Fruit fly (Drosophila melanogaster): Measurements from ENCODE around the gene fipi.

The fipi gene

DNA sequence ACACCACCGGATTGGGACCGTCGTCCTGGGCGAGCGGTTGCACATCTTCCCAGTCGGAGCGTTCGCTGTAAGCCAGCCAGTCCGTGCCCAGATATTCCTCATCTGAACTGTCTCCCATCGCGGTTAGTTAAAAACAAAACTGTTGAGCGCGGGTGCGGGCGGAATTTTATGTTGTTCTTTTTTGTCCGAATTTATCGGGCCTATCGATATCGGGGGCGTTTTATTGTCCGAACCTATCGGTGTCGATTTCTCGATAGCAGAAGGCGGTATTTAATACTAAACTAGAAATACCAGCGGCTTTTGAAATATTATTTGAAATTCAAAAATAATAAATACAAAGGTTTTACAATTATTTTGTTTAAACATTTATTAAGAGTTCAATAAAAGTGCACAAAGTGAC lies 36.6 kb upstream of the fipi start, which contains the start of gene Fnta (continued):
- TF ChIP-seq fd3F (GFP tag; optimal IDR thresholded peaks at IDR 0.05) (no peak), ewg (GFP tag; optimal IDR thresholded peaks at IDR 0.05) (no peak), CG7963 (GFP tag; IDR thresholded peaks at IDR 0.05; ENCODE audit: partially characterized antibody) (peak; percentile 86; the same call in 2 of the 3 replicates), YL-1 (GFP tag; optimal IDR thresholded peaks at IDR 0.05) (peak; percentile 19), al (GFP tag; IDR thresholded peaks at IDR 0.05) (no peak), CG14860 (GFP tag; IDR thresholded peaks at IDR 0.05; ENCODE audit: partially characterized antibody) (peak; percentile 81; the same call in 2 of the 3 replicates), CkIIα-i1 (GFP tag; IDR thresholded peaks at IDR 0.05) (no peak), CG9817 (tag; optimal IDR thresholded peaks at IDR 0.05) (no peak), Rx (GFP tag; IDR thresholded peaks at IDR 0.05) (no peak), Doc3 (GFP tag; IDR thresholded peaks at IDR 0.05; ENCODE audit: partially characterized antibody) (peak; percentile 67; the same call in 1 of the 3 replicates), Stat92E (GFP tag; optimal IDR thresholded peaks at IDR 0.05) (no peak), CG7271 (tag; optimal IDR thresholded peaks at IDR 0.05) (no peak), H2.0 (GFP tag; IDR thresholded peaks at IDR 0.05) (no peak), CG31365 (tag; optimal IDR thresholded peaks at IDR 0.05) (no peak)

DNA sequence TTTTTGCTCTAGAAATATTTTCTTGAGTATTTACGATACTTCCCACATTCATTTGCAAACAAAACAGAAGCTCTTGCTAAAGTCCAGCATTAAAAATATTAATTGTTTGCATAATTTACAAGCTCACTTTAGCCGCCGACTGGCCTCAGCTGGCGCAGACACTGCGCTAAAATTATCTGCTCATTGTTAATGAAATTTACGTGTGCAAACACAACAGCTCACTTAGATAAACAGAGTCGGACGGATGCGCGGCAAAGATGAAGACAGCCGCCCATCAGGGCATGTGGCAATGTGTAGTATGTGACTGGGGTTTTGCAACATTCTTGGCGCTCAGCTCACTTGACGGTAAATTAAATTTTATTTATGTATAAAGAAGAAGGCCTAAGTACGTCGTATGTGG lies 35.2 kb upstream of the fipi start:
- TF ChIP-seq Fer3 (tag; optimal IDR thresholded peaks at IDR 0.05) (peak; percentile 36), Hmr (GFP tag; optimal IDR thresholded peaks at IDR 0.05) (peak; percentile 60), CG6683 (GFP tag; optimal IDR thresholded peaks at IDR 0.05) (peak; percentile 6), Optix (GFP tag; IDR thresholded peaks at IDR 0.05) (no peak), caup (GFP tag; optimal IDR thresholded peaks at IDR 0.05; ENCODE audit: severe bottlenecking) (peak; percentile 47), sob (GFP tag; IDR thresholded peaks at IDR 0.05) (peak; percentile 14; the same call in 1 of the 2 replicates), BtbVII (GFP tag; optimal IDR thresholded peaks at IDR 0.05) (peak; percentile 46), CG17912 (GFP tag; optimal IDR thresholded peaks at IDR 0.05) (peak; percentile 31), CG12299 (tag; optimal IDR thresholded peaks at IDR 0.05) (no peak), ATbp (GFP tag; optimal IDR thresholded peaks at IDR 0.05) (peak; percentile 3), CG9727 (GFP tag; optimal IDR thresholded peaks at IDR 0.05) (peak; percentile 6), sug (tag; optimal IDR thresholded peaks at IDR 0.05) (peak; percentile 31), CG10543 (GFP tag; optimal IDR thresholded peaks at IDR 0.05) (peak; percentile 69), MTF-1 (GFP tag; optimal IDR thresholded peaks at IDR 0.05; ENCODE audit: borderline replicate concordance) (peak; percentile 16), slbo (GFP tag; IDR thresholded peaks at IDR 0.05) (no peak), CG12071 (GFP tag; optimal IDR thresholded peaks at IDR 0.05) (peak; percentile 55), da (GFP tag; optimal IDR thresholded peaks at IDR 0.05) (no peak), pfk (GFP tag; optimal IDR thresholded peaks at IDR 0.05) (peak; percentile 35), PHDP (tag; optimal IDR thresholded peaks at IDR 0.05) (peak; percentile 50), so (GFP tag; IDR thresholded peaks at IDR 0.05) (0 out of 3 replicates have a peak, but pooled peaks have one; percentile 50), Med (GFP tag) (peak; percentile 64), CG15479 (GFP tag; optimal IDR thresholded peaks at IDR 0.05) (peak; percentile 71), CG13296 (GFP tag; optimal IDR thresholded peaks at IDR 0.05) (peak; percentile 77), CG10147 (GFP tag; optimal IDR thresholded peaks at IDR 0.05) (peak; percentile 3), scrt (GFP tag; optimal IDR thresholded peaks at IDR 0.05) (peak; percentile 31), Vsx1 (GFP tag; optimal IDR thresholded peaks at IDR 0.05) (peak; percentile 23), CG1233 (GFP tag; optimal IDR thresholded peaks at IDR 0.05) (peak; percentile 20), vvl (GFP tag; IDR thresholded peaks at IDR 0.05) (0 out of 2 replicates have a peak, but pooled peaks have one; percentile 20), lab (GFP tag; optimal IDR thresholded peaks at IDR 0.05) (peak; percentile 63), sens (GFP tag) (peak; percentile 74), Ssrp (tag; optimal IDR thresholded peaks at IDR 0.05) (no peak), pan (optimal IDR thresholded peaks at IDR 0.05) (no peak), pan (GFP tag; optimal IDR thresholded peaks at IDR 0.05 in 1 of 2, IDR thresholded peaks at IDR 0.05 in 1 of 2) (peak in 1 of 2 experiments; percentile 43), CG9817 (tag; optimal IDR thresholded peaks at IDR 0.05) (peak; percentile 5), CG31224 (GFP tag; IDR thresholded peaks at IDR 0.05) (no peak)
